Comparison of ENCODE assay signal across 1 fruit fly cellular context in the genomic region with DNA sequence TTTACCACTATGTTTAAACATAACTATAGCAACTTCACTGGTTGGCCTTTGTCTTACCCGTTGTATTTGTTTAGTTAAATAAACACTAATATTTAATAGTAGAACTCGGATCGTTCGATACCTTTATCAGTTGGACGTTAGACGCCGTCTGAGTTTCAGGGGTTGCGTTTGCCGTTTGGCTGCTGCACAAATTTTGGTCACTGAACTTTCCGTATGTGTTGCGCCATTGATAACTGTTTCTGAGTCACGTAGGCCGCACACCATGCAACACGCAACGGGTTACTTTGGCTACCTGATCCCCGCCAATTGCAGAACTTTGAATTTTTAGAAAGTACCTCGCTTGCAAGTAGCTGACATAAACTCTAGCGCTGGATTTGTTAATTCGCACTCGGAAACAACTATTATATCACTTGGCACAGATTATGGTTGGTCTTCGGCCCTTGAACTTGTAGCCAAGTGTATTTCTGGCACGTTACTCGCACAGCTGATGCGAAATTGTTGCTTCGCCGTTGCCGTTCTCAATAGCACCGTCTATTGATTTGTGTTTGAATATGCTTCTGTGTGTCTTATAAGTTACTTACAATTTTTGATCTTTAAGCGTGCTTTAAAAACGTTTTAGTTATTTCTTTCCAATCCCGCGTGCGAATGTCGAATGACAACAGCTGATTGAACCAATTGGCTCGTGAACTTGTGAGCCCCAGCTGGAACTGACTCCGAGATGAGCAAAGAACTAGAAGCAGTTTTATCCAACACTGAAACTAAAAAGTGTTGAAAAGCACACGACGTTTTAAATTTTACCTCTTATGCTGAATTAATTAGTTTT.
TF ChIP-seq lines count a peak whose summit lies in the region.

TSS of gene Dph1 (minus strand) at position 670 of the 823 bp plus-strand sequence.

TF ChIP-seq in whole organism, embryonic, 481 proteins besides CTCF, POLR2A, EP300 and RAD21 (continued from another document):
- TF ChIP-seq Hr3 (GFP tag; optimal IDR thresholded peaks at IDR 0.05; lab: Kevin White, UChicago) (peak; percentile 65), nau (GFP tag; optimal IDR thresholded peaks at IDR 0.05; lab: Kevin White, UChicago) (peak; percentile 72), CG4820 (GFP tag; optimal IDR thresholded peaks at IDR 0.05; lab: Kevin White, UChicago) (peak; percentile 78), E2f1 (GFP tag; IDR thresholded peaks at IDR 0.05; lab: Robert Waterston, UW) (peak; percentile 85; the same call in 1 of the 2 replicates), wor (GFP tag; IDR thresholded peaks at IDR 0.05; lab: Robert Waterston, UW) (no peak; the same call in 1 of the 2 replicates), CG8924 (tag; optimal IDR thresholded peaks at IDR 0.05; lab: Kevin White, UChicago) (peak; percentile 86), bsh (GFP tag; optimal IDR thresholded peaks at IDR 0.05; lab: Kevin White, UChicago) (peak; percentile 79 to 89), HmgD (GFP tag; optimal IDR thresholded peaks at IDR 0.05; lab: Kevin White, UChicago) (peak; percentile 61), Atf3 (GFP tag; optimal IDR thresholded peaks at IDR 0.05; lab: Kevin White, UChicago) (peak; percentile 66), amos (GFP tag; IDR thresholded peaks at IDR 0.05; lab: Robert Waterston, UW; ENCODE audit: partially characterized antibody) (peak; percentile 70; the same call in 1 of the 2 replicates), Fer2 (tag; optimal IDR thresholded peaks at IDR 0.05; lab: Kevin White, UChicago) (no peak), GATAe (GFP tag; conservative IDR thresholded peaks at IDR 0.05; lab: Robert Waterston, UW) (no peak), dan (GFP tag; IDR thresholded peaks at IDR 0.05; lab: Robert Waterston, UW) (no peak), CG14710 (tag; optimal IDR thresholded peaks at IDR 0.05; lab: Kevin White, UChicago) (peak; percentile 76), gem (tag; optimal IDR thresholded peaks at IDR 0.05; lab: Kevin White, UChicago) (peak; percentile 87), CG4707 (GFP tag; optimal IDR thresholded peaks at IDR 0.05; lab: Kevin White, UChicago) (peak; percentile 60), tgo (GFP tag; IDR thresholded peaks at IDR 0.05; lab: Robert Waterston, UW) (peak; percentile 87), shn (GFP tag; optimal IDR thresholded peaks at IDR 0.05; lab: Kevin White, UChicago) (peak; percentile 89), Hmr (GFP tag; optimal IDR thresholded peaks at IDR 0.05; lab: Kevin White, UChicago) (peak; percentile 84), CG18262 (tag; optimal IDR thresholded peaks at IDR 0.05; lab: Kevin White, UChicago) (peak; percentile 85), hth (optimal IDR thresholded peaks at IDR 0.05; lab: Kevin White, UChicago) (no peak), dysf (GFP tag; IDR thresholded peaks at IDR 0.05; lab: Robert Waterston, UW) (peak; percentile 88), YL-1 (GFP tag; optimal IDR thresholded peaks at IDR 0.05; lab: Kevin White, UChicago) (peak; percentile 93), sna (GFP tag; IDR thresholded peaks at IDR 0.05; lab: Robert Waterston, UW; ENCODE audit: partially characterized antibody) (peak; percentile 45), Ets97D (GFP tag; optimal IDR thresholded peaks at IDR 0.05; lab: Kevin White, UChicago) (peak; percentile 90), CG7839 (tag; optimal IDR thresholded peaks at IDR 0.05; lab: Kevin White, UChicago) (peak; percentile 88), CG2875 (GFP tag; optimal IDR thresholded peaks at IDR 0.05; lab: Kevin White, UChicago) (peak; percentile 70), CG17802 (tag; optimal IDR thresholded peaks at IDR 0.05; lab: Kevin White, UChicago) (peak; percentile 76), Bgb (GFP tag; IDR thresholded peaks at IDR 0.05; lab: Robert Waterston, UW; ENCODE audit: partially characterized antibody) (peak; percentile 59), run (tag; optimal IDR thresholded peaks at IDR 0.05; lab: Kevin White, UChicago) (peak; percentile 8), yki (optimal IDR thresholded peaks at IDR 0.05; lab: Kevin White, UChicago) (no peak), Sry-β (GFP tag; optimal IDR thresholded peaks at IDR 0.05; lab: Kevin White, UChicago) (peak; percentile 36), ftz-f1 (GFP tag; optimal IDR thresholded peaks at IDR 0.05; lab: Kevin White, UChicago) (peak; percentile 77), hbn (GFP tag; IDR thresholded peaks at IDR 0.05; lab: Robert Waterston, UW; ENCODE audit: partially characterized antibody) (no peak), CG7357 (GFP tag; IDR thresholded peaks at IDR 0.05; lab: Robert Waterston, UW) (peak; percentile 76; the same call in 1 of the 3 replicates), gcm2 (GFP tag; optimal IDR thresholded peaks at IDR 0.05; lab: Kevin White, UChicago) (peak; percentile 79), CG18599 (GFP tag; optimal IDR thresholded peaks at IDR 0.05; lab: Kevin White, UChicago) (peak; percentile 87)
